Worm (Caenorhabditis elegans) whole organism, L1 larva: ENCODE data around the gene F19H6.5.

Source experiments
- C04F5.9 ChIP-seq: sonication (generic microtip); optimal IDR thresholded peaks from 2 replicates; lab custom pipeline; 2016; ENCODE audit warnings: missing genetic modification characterization, missing compliant biosample characterization
- ama-1 ChIP-seq: fragments of 150-350 bp; optimal IDR thresholded peaks from 2 replicates; lab custom pipeline; 2014
- blmp-1 ChIP-seq: fragments of 150-350 bp; optimal IDR thresholded peaks from 2 replicates; lab custom pipeline; 2014; ENCODE audit warnings: missing biosample characterization, missing genetic modification characterization
- ceh-63 ChIP-seq: fragments of 200-800 bp; sonication (Bioruptor generic); optimal IDR thresholded peaks from 2 replicates; lab custom pipeline; 2018; ENCODE audit warnings: mild to moderate bottlenecking, missing genetic modification characterization, missing compliant biosample characterization
- ceh-82 ChIP-seq, 3 experiments: fragments of 150-350 bp in 1 of 3; sonication (generic microtip) in 2 of 3; optimal IDR thresholded peaks; 2 replicates each; lab custom pipeline; 2014 to 2017; ENCODE audit warnings: missing biosample characterization in 3 of 3, missing genetic modification characterization in 3 of 3
- ces-1 ChIP-seq: fragments of 150-350 bp; optimal IDR thresholded peaks from 2 replicates; lab custom pipeline; 2014; ENCODE audit warnings: missing biosample characterization, missing genetic modification reagents, missing genetic modification characterization
- dpl-1 ChIP-seq, 3 experiments: fragments of 150-350 bp in 2 of 3; sonication (generic microtip) in 1 of 3; optimal IDR thresholded peaks; 2 replicates each; lab custom pipeline; 2014 to 2017; ENCODE audit warnings: missing biosample characterization in 3 of 3, missing genetic modification characterization in 3 of 3, missing genetic modification reagents in 3 of 3
- dsc-1 ChIP-seq: sonication (generic microtip); optimal IDR thresholded peaks from 2 replicates; lab custom pipeline; 2016; ENCODE audit warnings: mild to moderate bottlenecking, missing genetic modification characterization, missing compliant biosample characterization
- efl-1 ChIP-seq, 4 experiments: fragments of 150-350 bp; optimal IDR thresholded peaks in 3 of 4; peaks in 1 of 4; 1 replicate in 1 of 4; 2 replicates in 3 of 4; lab custom pipeline; 2014; ENCODE audit warnings: missing biosample characterization in 2 of 4, missing genetic modification characterization in 2 of 4, missing genetic modification reagents in 2 of 4
- efl-3 ChIP-seq: fragments of 200-800 bp; sonication (Bioruptor generic); optimal IDR thresholded peaks from 2 replicates; lab custom pipeline; 2018; ENCODE audit warnings: mild to moderate bottlenecking, missing genetic modification characterization, missing compliant biosample characterization
- elt-3 ChIP-seq, 6 experiments: fragments of 150-350 bp in 1 of 6; sonication (generic microtip); optimal IDR thresholded peaks; 2 replicates each; lab custom pipeline; 2017 to 2018; ENCODE audit warnings: missing biosample characterization in 6 of 6, missing genetic modification characterization in 6 of 6, inconsistent platforms in 1 of 6
- fkh-10 ChIP-seq: sonication (generic microtip); optimal IDR thresholded peaks from 2 replicates; lab custom pipeline; 2017; ENCODE audit warnings: missing biosample characterization, missing genetic modification reagents, missing genetic modification characterization
- fkh-4 ChIP-seq: sonication (generic microtip); optimal IDR thresholded peaks from 2 replicates; lab custom pipeline; 2016; ENCODE audit warnings: missing compliant biosample characterization, missing genetic modification characterization, borderline replicate concordance
- hlh-4 ChIP-seq: sonication (generic microtip); optimal IDR thresholded peaks from 2 replicates; lab custom pipeline; 2016; ENCODE audit warnings: mild to moderate bottlenecking, missing genetic modification characterization, missing compliant biosample characterization
- hpl-2 ChIP-seq: fragments of 150-350 bp; optimal IDR thresholded peaks from 2 replicates; lab custom pipeline; 2014; ENCODE audit warnings: missing biosample characterization, missing genetic modification reagents, missing genetic modification characterization
- irx-1 ChIP-seq: sonication (generic microtip); optimal IDR thresholded peaks from 2 replicates; lab custom pipeline; 2016; ENCODE audit warnings: missing genetic modification characterization, missing compliant biosample characterization
- isw-1 ChIP-seq: fragments of 200-800 bp; sonication (Bioruptor generic); IDR thresholded peaks from 2 replicates; pipeline ENCODE4 v1.3.6; 2022; ENCODE audit warnings: missing genetic modification characterization, missing compliant biosample characterization
- lin-13 ChIP-seq: fragments of 150-350 bp; optimal IDR thresholded peaks from 2 replicates; lab custom pipeline; 2014; ENCODE audit warnings: missing biosample characterization, missing genetic modification reagents, missing genetic modification characterization
- lin-14 ChIP-seq: fragments of 200-800 bp; sonication (Bioruptor generic); optimal IDR thresholded peaks from 2 replicates; lab custom pipeline; 2018; ENCODE audit warnings: mild to moderate bottlenecking, missing genetic modification characterization, moderate library complexity, missing compliant biosample characterization
- lin-15B ChIP-seq: fragments of 150-350 bp; sonication (generic microtip); optimal IDR thresholded peaks from 3 replicates; lab custom pipeline; 2014; ENCODE audit warnings: missing biosample characterization, missing genetic modification characterization
- lin-39 ChIP-seq: fragments of 150-350 bp; optimal IDR thresholded peaks from 2 replicates; lab custom pipeline; 2014; ENCODE audit warnings: missing biosample characterization, missing genetic modification reagents, missing genetic modification characterization
- lir-3 ChIP-seq: sonication (generic microtip); optimal IDR thresholded peaks from 2 replicates; lab custom pipeline; 2016; ENCODE audit warnings: mild to moderate bottlenecking, missing genetic modification characterization, moderate library complexity, missing compliant biosample characterization; ENCODE audit not compliant: poor library complexity
- lsy-2 ChIP-seq, 2 experiments: fragments of 150-350 bp; optimal IDR thresholded peaks; 2 replicates each; lab custom pipeline; 2014; ENCODE audit warnings: missing biosample characterization in 2 of 2, missing genetic modification characterization in 2 of 2
- mdl-1 ChIP-seq, 2 experiments: fragments of 150-350 bp; optimal IDR thresholded peaks; 2 replicates each; lab custom pipeline; 2014 to 2017; ENCODE audit warnings: missing biosample characterization in 2 of 2, missing genetic modification characterization in 2 of 2, inconsistent platforms in 1 of 2
- nhr-11 ChIP-seq: fragments of 150-350 bp; optimal IDR thresholded peaks from 2 replicates; lab custom pipeline; 2014; ENCODE audit warnings: missing biosample characterization, missing genetic modification characterization
- nhr-12 ChIP-seq: sonication (generic microtip); optimal IDR thresholded peaks from 2 replicates; lab custom pipeline; 2017; ENCODE audit warnings: missing biosample characterization, missing genetic modification characterization
- nhr-19 ChIP-seq: fragments of 200-800 bp; sonication (Bioruptor generic); conservative IDR thresholded peaks from 2 replicates; pipeline ENCODE4 v1.3.6; 2022; ENCODE audit warnings: missing genetic modification characterization, missing compliant biosample characterization
- nhr-20 ChIP-seq: sonication (generic microtip); optimal IDR thresholded peaks from 2 replicates; lab custom pipeline; 2016; ENCODE audit warnings: mild to moderate bottlenecking, missing genetic modification characterization, missing compliant biosample characterization
- nhr-237 ChIP-seq: fragments of 150-350 bp; optimal IDR thresholded peaks from 2 replicates; lab custom pipeline; 2014; ENCODE audit warnings: missing biosample characterization, missing genetic modification characterization
- nhr-76 ChIP-seq: sonication (generic microtip); optimal IDR thresholded peaks from 2 replicates; lab custom pipeline; 2017; ENCODE audit warnings: missing biosample characterization, missing genetic modification characterization
- nhr-77 ChIP-seq: fragments of 150-350 bp; optimal IDR thresholded peaks from 2 replicates; lab custom pipeline; 2014; ENCODE audit warnings: missing biosample characterization, missing genetic modification characterization
- nhr-84 ChIP-seq: sonication (generic microtip); optimal IDR thresholded peaks from 2 replicates; lab custom pipeline; 2017; ENCODE audit warnings: missing biosample characterization, missing genetic modification characterization
- nhr-90 ChIP-seq: sonication (generic microtip); optimal IDR thresholded peaks from 2 replicates; lab custom pipeline; 2016; ENCODE audit warnings: mild to moderate bottlenecking, missing genetic modification characterization, missing compliant biosample characterization; ENCODE audit not compliant: poor library complexity
- pax-3 ChIP-seq: fragments of 200-800 bp; sonication (Bioruptor generic); optimal IDR thresholded peaks from 2 replicates; lab custom pipeline; 2018; ENCODE audit warnings: mild to moderate bottlenecking, missing genetic modification characterization, moderate library complexity, missing compliant biosample characterization
- skn-1 ChIP-seq: fragments of 150-350 bp; optimal IDR thresholded peaks from 2 replicates; lab custom pipeline; 2014; ENCODE audit warnings: missing biosample characterization, missing genetic modification characterization
- snu-23 ChIP-seq: sonication (generic microtip); optimal IDR thresholded peaks from 2 replicates; lab custom pipeline; 2016; ENCODE audit warnings: missing genetic modification characterization, missing compliant biosample characterization
- sox-4 ChIP-seq: sonication (generic microtip); optimal IDR thresholded peaks from 2 replicates; lab custom pipeline; 2016; ENCODE audit warnings: missing genetic modification characterization, missing compliant biosample characterization
- tbx-2 ChIP-seq: sonication (generic microtip); optimal IDR thresholded peaks from 2 replicates; lab custom pipeline; 2016; ENCODE audit warnings: missing genetic modification characterization, missing compliant biosample characterization
- tlp-1 ChIP-seq: fragments of 150-350 bp; optimal IDR thresholded peaks from 2 replicates; lab custom pipeline; 2014; ENCODE audit warnings: missing biosample characterization, missing genetic modification characterization
- unc-130 ChIP-seq: fragments of 150-350 bp; optimal IDR thresholded peaks from 2 replicates; lab custom pipeline; 2017; ENCODE audit warnings: missing biosample characterization, missing genetic modification characterization, inconsistent platforms
- unc-30 ChIP-seq: sonication (generic microtip); optimal IDR thresholded peaks from 2 replicates; lab custom pipeline; 2017; ENCODE audit warnings: missing biosample characterization, missing genetic modification characterization
- unc-62 ChIP-seq: fragments of 150-350 bp; optimal IDR thresholded peaks from 2 replicates; lab custom pipeline; 2014; ENCODE audit warnings: missing biosample characterization, missing genetic modification reagents, missing genetic modification characterization
- xbp-1 ChIP-seq: sonication (generic microtip); optimal IDR thresholded peaks from 2 replicates; lab custom pipeline; 2016; ENCODE audit warnings: missing genetic modification characterization, missing compliant biosample characterization
- zag-1 ChIP-seq: fragments of 150-350 bp; optimal IDR thresholded peaks from 2 replicates; lab custom pipeline; 2014; ENCODE audit warnings: missing biosample characterization, missing genetic modification characterization
- ztf-11 ChIP-seq, 2 experiments: sonication (generic microtip); optimal IDR thresholded peaks; 2 replicates each; lab custom pipeline; 2016 to 2017; ENCODE audit warnings: missing genetic modification characterization in 2 of 2, missing biosample characterization in 1 of 2, missing compliant biosample characterization in 1 of 2
- ztf-4 ChIP-seq: fragments of 150-350 bp; optimal IDR thresholded peaks from 2 replicates; lab custom pipeline; 2014; ENCODE audit warnings: missing biosample characterization, missing genetic modification characterization

Gene F19H6.5

ce11 chrX:12362951-12363486 lies 1.7 kb downstream of the F19H6.5 start (continued):
- TF ChIP-seq isw-1 (GFP tag; lab: Robert Waterston, UW) = peak; percentile 82
- peak; percentile 100 for TF ChIP-seq dsc-1 (tag; lab: Kevin White, UChicago)
- peak; percentile 98 for TF ChIP-seq tbx-2 (tag; lab: Kevin White, UChicago)
- peak; percentile 49 to 89 for TF ChIP-seq ztf-11 (tag; optimal IDR thresholded peaks at IDR 0.05; lab: Kevin White, UChicago)
- TF ChIP-seq nhr-84 = peak; percentile 97
- peak; percentile 59 for TF ChIP-seq hlh-4 (tag; lab: Kevin White, UChicago)
- peak; percentile 96 for TF ChIP-seq lin-14 (GFP tag; lab: Kevin White, UChicago)
- peak; percentile 100 for TF ChIP-seq lin-39 (tag; lab: Kevin White, UChicago)
- peak; percentile 54 for TF ChIP-seq blmp-1 (tag; lab: Kevin White, UChicago)
- TF ChIP-seq mdl-1 (tag; optimal IDR thresholded peaks at IDR 0.05; lab: Kevin White, UChicago) = peak in 1 of 2 experiments; percentile 86
- peak; percentile 99 for TF ChIP-seq fkh-10 (GFP tag; lab: Kevin White, UChicago)
- TF ChIP-seq tlp-1 (tag; lab: Kevin White, UChicago) = no peak
- TF ChIP-seq ztf-4 (tag; lab: Kevin White, UChicago) = peak; percentile 96
- TF ChIP-seq lir-3 (tag; lab: Kevin White, UChicago) = peak; percentile 94
- peak in 4 of 6 experiments; percentile 54 to 100 (median 89) for TF ChIP-seq elt-3 (tag; optimal IDR thresholded peaks at IDR 0.05; lab: Kevin White, UChicago)
- TF ChIP-seq fkh-4 = peak; percentile 88
- peak; percentile 84 for TF ChIP-seq zag-1 (tag; lab: Kevin White, UChicago)
- no peak for TF ChIP-seq unc-30
- TF ChIP-seq ceh-82 (tag; optimal IDR thresholded peaks at IDR 0.05; lab: Kevin White, UChicago) = peak; percentile 90 to 97 (median 97)
- peak; percentile 96 for TF ChIP-seq lsy-2 (tag; optimal IDR thresholded peaks at IDR 0.05; lab: Kevin White, UChicago)
- TF ChIP-seq snu-23 = peak; percentile 99
- peak; percentile 99 for TF ChIP-seq irx-1 (tag; lab: Kevin White, UChicago)
- TF ChIP-seq nhr-237 = peak; percentile 98
- TF ChIP-seq nhr-19 = peak; percentile 97
- peak; percentile 99 for TF ChIP-seq nhr-90 (tag; lab: Kevin White, UChicago)
- peak; percentile 90 for TF ChIP-seq nhr-76 (tag; lab: Kevin White, UChicago)
- peak; percentile 64 for TF ChIP-seq nhr-12
- TF ChIP-seq C04F5.9 = peak; percentile 93
- TF ChIP-seq xbp-1 (tag; lab: Kevin White, UChicago) = peak; percentile 91
- no peak for TF ChIP-seq unc-130 (tag; lab: Kevin White, UChicago)
- peak; percentile 55 to 67 (median 65) for TF ChIP-seq dpl-1 (GFP tag; optimal IDR thresholded peaks at IDR 0.05; lab: Kevin White, UChicago)
- peak; percentile 96 for TF ChIP-seq lin-13 (GFP tag; lab: Kevin White, UChicago)
- TF ChIP-seq ceh-63 (GFP tag; lab: Kevin White, UChicago) = peak; percentile 77
- TF ChIP-seq unc-62 (GFP tag; lab: Kevin White, UChicago) = no peak
- peak; percentile 98 for TF ChIP-seq nhr-20 (tag; lab: Kevin White, UChicago)
- no peak for TF ChIP-seq lin-15B (tag; lab: Kevin White, UChicago)
- TF ChIP-seq hpl-2 (GFP tag; lab: Kevin White, UChicago) = peak; percentile 94
- TF ChIP-seq pax-3 (tag; lab: Kevin White, UChicago) = peak; percentile 93
- peak; percentile 67 for TF ChIP-seq efl-3 (GFP tag; lab: Kevin White, UChicago)
- TF ChIP-seq sox-4 = peak; percentile 99
- TF ChIP-seq nhr-11 (tag; lab: Kevin White, UChicago) = peak; percentile 100
- TF ChIP-seq ama-1 (lab: Kevin White, UChicago) = no peak

- TF ChIP-seq tbx-2 (tag; lab: Kevin White, UChicago) (no peak), tlp-1 (tag; lab: Kevin White, UChicago) (no peak), dpl-1 (GFP tag; optimal IDR thresholded peaks at IDR 0.05; lab: Kevin White, UChicago) (no peak), lin-15B (tag; lab: Kevin White, UChicago) (no peak), lin-13 (GFP tag; lab: Kevin White, UChicago) (no peak), zag-1 (tag; lab: Kevin White, UChicago) (no peak), efl-1 (optimal IDR thresholded peaks at IDR 0.05; lab: Kevin White, UChicago) (no peak), efl-1 (GFP tag; optimal IDR thresholded peaks at IDR 0.05 in 1 of 2; lab: Kevin White, UChicago) (no peak), nhr-77 (tag; lab: Kevin White, UChicago) (no peak), nhr-237 (no peak), unc-30 (no peak), hpl-2 (GFP tag; lab: Kevin White, UChicago) (no peak), ceh-63 (GFP tag; lab: Kevin White, UChicago) (no peak), ces-1 (no peak), nhr-76 (tag; lab: Kevin White, UChicago) (no peak), skn-1 (tag; lab: Kevin White, UChicago) (no peak)
Measured at ce11 chrX:12360444-12360843, 4.3 kb downstream of the F19H6.5 start, which contains the start of the genes nspc-15 and F19H6.6. nspc-15 (plus strand) TSS chrX:12360744. F19H6.6 (plus strand) TSS chrX:12360827.
